Worm (Caenorhabditis elegans): Measurements from ENCODE around the gene Y44A6D.3.

Y44A6D.3 gene

DNA sequence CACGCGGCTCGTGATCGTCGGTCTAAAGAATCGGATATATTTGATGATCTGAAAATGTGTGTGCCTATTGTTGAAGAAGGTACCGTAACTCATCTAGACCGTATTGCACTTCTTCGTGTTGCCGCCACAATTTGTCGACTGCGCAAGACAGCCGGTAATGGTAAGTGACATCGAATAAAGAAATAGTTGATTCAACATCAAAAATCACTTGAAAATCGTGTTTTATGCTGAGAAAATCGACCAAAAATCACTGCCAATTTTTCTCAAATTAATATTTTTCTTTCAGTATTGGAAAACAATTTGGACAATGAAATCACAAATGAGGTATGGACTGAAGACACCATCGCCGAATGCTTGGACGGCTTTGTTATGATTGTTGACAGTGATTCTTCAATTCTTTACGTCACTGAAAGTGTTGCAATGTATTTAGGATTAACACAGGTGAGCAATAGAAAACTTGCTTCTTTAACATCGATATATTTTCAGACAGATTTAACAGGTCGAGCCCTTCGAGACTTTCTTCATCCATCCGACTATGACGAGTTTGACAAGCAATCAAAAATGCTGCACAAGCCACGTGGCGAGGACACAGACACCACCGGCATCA lies 10.8 kb downstream of the Y44A6D.3 start:
- no peak for TF ChIP-seq lsy-2 (tag; optimal IDR thresholded peaks at IDR 0.05)
- TF ChIP-seq zfp-2 (tag; optimal IDR thresholded peaks at IDR 0.05), result no peak
- no peak for TF ChIP-seq daf-19 (GFP tag; conservative IDR thresholded peaks at IDR 0.05)
- TF ChIP-seq F10B5.3 (tag; optimal IDR thresholded peaks at IDR 0.05), result no peak
- TF ChIP-seq mes-2 (tag; optimal IDR thresholded peaks at IDR 0.05; ENCODE audit: poor library complexity, severe bottlenecking), result peak; percentile 32
- TF ChIP-seq gei-8 (GFP tag; optimal IDR thresholded peaks at IDR 0.05), result no peak
- no peak for TF ChIP-seq zip-2 (tag; optimal IDR thresholded peaks at IDR 0.05)
- TF ChIP-seq unc-62 (GFP tag; optimal IDR thresholded peaks at IDR 0.05 in 1 of 2), result peak in 1 of 2 experiments; percentile 51
- TF ChIP-seq unc-62 (tag; optimal IDR thresholded peaks at IDR 0.05), result no peak
- TF ChIP-seq lin-1 (GFP tag; IDR thresholded peaks at IDR 0.05), result no peak
- TF ChIP-seq dve-1 (tag; optimal IDR thresholded peaks at IDR 0.05; ENCODE audit: insufficient read depth), result peak; percentile 27
- peak; percentile 97 for TF ChIP-seq aha-1 (tag)
- no peak for TF ChIP-seq skn-1 (tag; optimal IDR thresholded peaks at IDR 0.05)

DNA sequence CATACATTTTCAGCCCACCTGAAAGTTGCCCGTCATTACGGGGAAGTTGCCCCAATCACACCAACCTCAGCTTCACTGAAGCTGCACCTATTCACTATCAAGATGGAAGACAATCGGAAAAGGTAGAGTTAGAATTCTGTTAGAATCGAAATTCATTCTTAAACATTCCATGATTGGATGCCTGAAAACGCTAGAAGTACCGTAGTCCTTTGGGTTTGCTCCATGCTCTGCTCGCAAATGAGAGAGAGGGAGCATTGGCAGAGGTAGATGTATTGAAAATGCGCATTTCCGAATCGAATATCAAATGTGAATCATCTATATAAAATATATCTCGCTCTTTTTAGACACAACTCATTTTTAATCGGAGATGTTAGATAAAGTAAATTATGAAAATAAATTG lies 11.8 kb downstream of the Y44A6D.3 start, which contains the start of gene hif-1:
hif-1 (plus strand) TSS at position 8 of the 400 bp plus-strand sequence.
- no peak for TF ChIP-seq rbr-2 (tag; optimal IDR thresholded peaks at IDR 0.05)
- 0 out of 2 replicates have a peak, but pooled peaks have one; percentile 18 for TF ChIP-seq egl-43 (GFP tag; IDR thresholded peaks at IDR 0.05)
- TF ChIP-seq unc-62 (GFP tag; optimal IDR thresholded peaks at IDR 0.05 in 1 of 2), result peak in 1 of 2 experiments; percentile 58
- no peak for TF ChIP-seq unc-62 (tag; optimal IDR thresholded peaks at IDR 0.05)

DNA sequence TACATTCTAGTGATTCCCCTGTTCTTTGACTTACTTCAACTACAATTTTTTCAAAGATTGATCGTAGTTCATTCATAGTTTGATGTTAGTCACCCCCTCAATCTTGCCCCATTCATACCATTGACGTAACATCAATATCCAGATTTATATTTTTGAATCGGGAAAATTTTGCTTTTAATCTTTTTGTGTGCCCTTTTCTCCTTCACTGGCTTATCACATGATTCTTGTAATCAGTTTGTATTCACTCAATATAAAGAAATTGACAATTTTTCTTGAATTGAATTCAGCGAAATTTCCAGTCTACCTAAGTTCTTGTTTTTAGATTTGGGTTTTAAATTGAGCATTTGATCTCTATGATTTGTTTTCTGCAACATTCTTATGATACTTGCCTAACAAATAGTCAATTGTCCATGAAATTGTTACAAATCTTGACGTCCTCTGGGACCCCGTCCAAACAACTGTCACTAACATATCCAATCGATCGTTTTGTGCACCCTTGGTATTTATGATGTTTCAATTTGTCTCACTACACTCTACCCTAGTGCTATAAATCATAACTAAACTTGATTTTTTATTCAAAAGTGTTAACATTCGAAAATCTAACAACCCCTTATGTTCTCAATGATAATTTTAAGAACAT lies 12.4 kb downstream of the Y44A6D.3 start:
- no peak for TF ChIP-seq jun-1 (tag; optimal IDR thresholded peaks at IDR 0.05)
- TF ChIP-seq hlh-30 (tag; optimal IDR thresholded peaks at IDR 0.05; ENCODE audit: insufficient read depth), result peak; percentile 1
- TF ChIP-seq dmd-9 (GFP tag; IDR thresholded peaks at IDR 0.05), result no peak
- TF ChIP-seq nhr-28 (tag; optimal IDR thresholded peaks at IDR 0.05), result peak; percentile 31
- no peak for TF ChIP-seq ztf-7 (tag; optimal IDR thresholded peaks at IDR 0.05)
- TF ChIP-seq hmg-1.1 (GFP tag; IDR thresholded peaks at IDR 0.05), result no peak
- TF ChIP-seq daf-8 (GFP tag; IDR thresholded peaks at IDR 0.05), result no peak
- TF ChIP-seq daf-16 (GFP tag; optimal IDR thresholded peaks at IDR 0.05), result no peak
- TF ChIP-seq daf-16 (tag; optimal IDR thresholded peaks at IDR 0.05), result peak; percentile 14
- TF ChIP-seq ceh-20 (GFP tag; IDR thresholded peaks at IDR 0.05), result 0 out of 2 replicates have a peak, but pooled peaks have one; percentile 41
- TF ChIP-seq mes-2 (tag; optimal IDR thresholded peaks at IDR 0.05; ENCODE audit: poor library complexity, severe bottlenecking), result no peak
- no peak for TF ChIP-seq dve-1 (tag; optimal IDR thresholded peaks at IDR 0.05; ENCODE audit: insufficient read depth)
- peak in 1 of 2 experiments; percentile 1 for TF ChIP-seq unc-62 (GFP tag; optimal IDR thresholded peaks at IDR 0.05 in 1 of 2)
- no peak for TF ChIP-seq unc-62 (tag; optimal IDR thresholded peaks at IDR 0.05)
- TF ChIP-seq egl-27 (tag; optimal IDR thresholded peaks at IDR 0.05), result no peak
- TF ChIP-seq aha-1 (tag), result peak; percentile 47

DNA sequence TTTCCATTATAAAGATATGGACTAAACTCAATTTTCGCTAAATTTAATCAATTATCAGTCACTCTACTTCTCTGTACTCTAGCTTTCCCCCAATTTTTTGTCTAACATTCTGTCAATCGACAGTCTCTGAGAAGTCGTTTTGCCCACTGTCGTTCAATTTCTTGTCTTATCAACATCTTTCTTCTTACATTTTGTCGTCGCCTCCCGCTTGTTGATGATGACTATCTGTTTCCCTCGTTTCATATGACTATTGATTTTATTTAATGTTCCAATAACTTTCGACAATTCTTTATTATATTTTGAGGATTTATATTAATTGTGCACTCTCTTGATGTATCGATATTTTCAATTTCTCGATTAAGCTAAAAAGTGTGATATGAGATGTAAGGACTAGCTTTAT lies 13.3 kb downstream of the Y44A6D.3 start:
- TF ChIP-seq ceh-82 (tag; optimal IDR thresholded peaks at IDR 0.05), result no peak
- peak; percentile 22 for TF ChIP-seq dve-1 (tag; optimal IDR thresholded peaks at IDR 0.05; ENCODE audit: insufficient read depth)
- no peak for TF ChIP-seq spr-1 (tag; optimal IDR thresholded peaks at IDR 0.05)
- TF ChIP-seq skn-1 (tag; optimal IDR thresholded peaks at IDR 0.05), result no peak
- TF ChIP-seq lin-39 (tag; optimal IDR thresholded peaks at IDR 0.05), result no peak
- TF ChIP-seq lin-38 (GFP tag; IDR thresholded peaks at IDR 0.05), result no peak
- TF ChIP-seq daf-16 (GFP tag; optimal IDR thresholded peaks at IDR 0.05), result no peak
- peak; percentile 71 for TF ChIP-seq daf-16 (tag; optimal IDR thresholded peaks at IDR 0.05)
- no peak for TF ChIP-seq aly-2 (tag; optimal IDR thresholded peaks at IDR 0.05)
- no peak for TF ChIP-seq nhr-10 (tag; optimal IDR thresholded peaks at IDR 0.05)
- peak; percentile 36; the same call in 1 of the 2 replicates for TF ChIP-seq dmd-6 (GFP tag; IDR thresholded peaks at IDR 0.05)
- no peak for TF ChIP-seq lir-3 (tag; optimal IDR thresholded peaks at IDR 0.05)
- no peak for TF ChIP-seq snpc-4 (tag; optimal IDR thresholded peaks at IDR 0.05)
- no peak for TF ChIP-seq mxl-2 (GFP tag; conservative IDR thresholded peaks at IDR 0.05)
- no peak for TF ChIP-seq gei-8 (GFP tag; optimal IDR thresholded peaks at IDR 0.05)
- TF ChIP-seq Y5F2A.4 (GFP tag; optimal IDR thresholded peaks at IDR 0.05), result no peak
- TF ChIP-seq pha-4 (GFP tag; IDR thresholded peaks at IDR 0.05), result no peak
- TF ChIP-seq pha-4 (tag; optimal IDR thresholded peaks at IDR 0.05), result no peak
- no peak for TF ChIP-seq sdz-12 (GFP tag; optimal IDR thresholded peaks at IDR 0.05)
- TF ChIP-seq spr-3 (GFP tag; optimal IDR thresholded peaks at IDR 0.05), result no peak
- no peak for TF ChIP-seq mes-2 (tag; optimal IDR thresholded peaks at IDR 0.05; ENCODE audit: poor library complexity, severe bottlenecking)
- peak; percentile 14 for TF ChIP-seq ama-1 (optimal IDR thresholded peaks at IDR 0.05)
- TF ChIP-seq T20F7.1 (GFP tag; optimal IDR thresholded peaks at IDR 0.05), result no peak
- TF ChIP-seq unc-39 (tag; optimal IDR thresholded peaks at IDR 0.05), result no peak

Data from whole organism, L4 larva.